Worm (Caenorhabditis elegans): ENCODE results near the gene nap-1.

- TF ChIP-seq elt-2 (tag; optimal IDR thresholded peaks at IDR 0.05) (peak; percentile 84), fkh-4 (tag; optimal IDR thresholded peaks at IDR 0.05; ENCODE audit: borderline replicate concordance) (no peak), mef-2 (tag; optimal IDR thresholded peaks at IDR 0.05) (no peak), lin-14 (GFP tag; optimal IDR thresholded peaks at IDR 0.05) (peak; percentile 97), fkh-10 (GFP tag; optimal IDR thresholded peaks at IDR 0.05) (no peak)
Observed at ce11 chrIV:8428492-8428891, 49.4 kb upstream of the nap-1 start.
